Worm (Caenorhabditis elegans): ENCODE results near the gene M01E10.3.

ce11 chrIII:2008334-2008733 lies 45.6 kb downstream of the M01E10.3 start:
- TF ChIP-seq C34F6.9 (tag; optimal IDR thresholded peaks at IDR 0.05) (no peak), nhr-77 (tag; optimal IDR thresholded peaks at IDR 0.05) (no peak), lin-39 (tag; optimal IDR thresholded peaks at IDR 0.05) (no peak), elt-1 (tag; optimal IDR thresholded peaks at IDR 0.05) (no peak), nhr-25 (tag; optimal IDR thresholded peaks at IDR 0.05) (no peak), egl-27 (tag; optimal IDR thresholded peaks at IDR 0.05) (no peak), R02D3.7 (tag; optimal IDR thresholded peaks at IDR 0.05) (no peak), ztf-11 (tag; optimal IDR thresholded peaks at IDR 0.05) (no peak), peb-1 (tag; optimal IDR thresholded peaks at IDR 0.05) (no peak), dmd-4 (tag; optimal IDR thresholded peaks at IDR 0.05) (no peak)
